Worm (Caenorhabditis elegans): ENCODE results near the gene C49C3.11.

DNA sequence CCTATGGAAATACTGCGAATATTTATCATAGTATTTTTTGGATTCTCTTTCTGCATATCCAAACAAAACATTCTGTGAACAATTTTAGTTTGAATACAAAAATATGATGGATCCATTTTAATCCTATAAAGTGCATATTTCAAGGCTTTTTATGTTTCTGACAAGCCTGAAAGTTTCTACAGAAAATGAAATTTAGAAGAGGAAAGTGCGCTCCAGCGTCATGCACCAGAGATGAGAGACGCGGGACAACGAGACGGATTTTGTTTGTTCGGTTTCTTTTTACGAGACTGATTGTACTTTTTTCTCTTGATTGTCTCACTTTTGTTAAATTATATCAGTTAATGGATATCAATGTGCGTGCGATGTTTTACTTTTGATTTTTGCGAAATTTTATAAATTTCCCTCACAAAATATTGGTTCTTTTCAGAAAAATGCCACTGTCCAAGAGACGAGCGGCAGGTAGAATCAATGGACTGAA lies 12.4 kb upstream of the C49C3.11 start, which contains the start of gene C49C3.6:
- no peak for TF ChIP-seq elt-1 (tag; optimal IDR thresholded peaks at IDR 0.05; ENCODE audit: borderline replicate concordance, insufficient read depth)
- TF ChIP-seq ham-2 (GFP tag; optimal IDR thresholded peaks at IDR 0.05) = no peak
- TF ChIP-seq lin-13 (tag; optimal IDR thresholded peaks at IDR 0.05) = no peak
- no peak for TF ChIP-seq zip-8 (tag; optimal IDR thresholded peaks at IDR 0.05)
- no peak for TF ChIP-seq nhr-76 (tag; optimal IDR thresholded peaks at IDR 0.05)
- no peak for TF ChIP-seq sem-2 (GFP tag; optimal IDR thresholded peaks at IDR 0.05)
- no peak for TF ChIP-seq blmp-1 (tag; optimal IDR thresholded peaks at IDR 0.05)
- TF ChIP-seq nhr-12 (tag; optimal IDR thresholded peaks at IDR 0.05) = no peak
- TF ChIP-seq tbx-8 (GFP tag; optimal IDR thresholded peaks at IDR 0.05) = no peak
- TF ChIP-seq mep-1 (tag; optimal IDR thresholded peaks at IDR 0.05) = no peak
- no peak for TF ChIP-seq unc-62 (GFP tag; optimal IDR thresholded peaks at IDR 0.05)
- TF ChIP-seq elt-3 (tag; optimal IDR thresholded peaks at IDR 0.05) = no peak
- no peak for TF ChIP-seq bed-3 (GFP tag; optimal IDR thresholded peaks at IDR 0.05)
- TF ChIP-seq nhr-2 (tag; optimal IDR thresholded peaks at IDR 0.05) = no peak

Data from whole organism, mixed stage, embryonic.